Worm (Caenorhabditis elegans) whole organism, midembryonic: ENCODE data around the gene tpp-2.

Experiments
- T22C8.4 ChIP-seq: fragments of 200-800 bp; sonication (Bioruptor generic); IDR thresholded peaks from 2 replicates; pipeline ENCODE4 v1.3.6; 2022; ENCODE audit warnings: missing genetic modification characterization, missing compliant biosample characterization
- cog-1 ChIP-seq: sonication (generic microtip); optimal IDR thresholded peaks from 2 replicates; lab custom pipeline; 2016; ENCODE audit warnings: missing genetic modification characterization, missing compliant biosample characterization
- flt-1 ChIP-seq: fragments of 200-800 bp; sonication (Bioruptor generic); IDR thresholded peaks from 2 replicates; pipeline ENCODE4 v1.3.6; 2022; ENCODE audit warnings: missing genetic modification characterization, missing compliant biosample characterization
- klf-2 ChIP-seq: fragments of 200-800 bp; sonication (Bioruptor generic); conservative IDR thresholded peaks from 2 replicates; pipeline ENCODE4 v1.3.6; 2022; ENCODE audit warnings: missing genetic modification reagents, missing genetic modification characterization, missing compliant biosample characterization
- med-1 ChIP-seq: sonication (generic microtip); optimal IDR thresholded peaks from 2 replicates; lab custom pipeline; 2017; ENCODE audit warnings: missing genetic modification characterization, mild to moderate bottlenecking, missing compliant biosample characterization, antibody characterized with exemption, missing genetic modification reagents; ENCODE audit not compliant: insufficient read depth
- ref-1 ChIP-seq: fragments of 200-800 bp; sonication (Bioruptor generic); conservative IDR thresholded peaks from 2 replicates; pipeline ENCODE4 v1.3.6; 2022; ENCODE audit warnings: missing genetic modification reagents, missing genetic modification characterization, missing compliant biosample characterization
- tab-1 ChIP-seq: fragments of 200-800 bp; sonication (Bioruptor generic); IDR thresholded peaks from 2 replicates; pipeline ENCODE4 v1.3.6; 2022; ENCODE audit warnings: missing genetic modification characterization, missing compliant biosample characterization
- ztf-23 ChIP-seq: fragments of 200-800 bp; sonication (Bioruptor generic); IDR thresholded peaks from 2 replicates; pipeline ENCODE4 v1.3.6; 2022; ENCODE audit warnings: missing genetic modification reagents, missing genetic modification characterization, missing compliant biosample characterization
- ztf-29 ChIP-seq: fragments of 200-800 bp; sonication (Bioruptor generic); IDR thresholded peaks from 2 replicates; pipeline ENCODE4 v1.3.6; 2022; ENCODE audit warnings: missing genetic modification reagents, missing genetic modification characterization, missing compliant biosample characterization

- TF ChIP-seq ztf-23 (GFP tag; lab: Robert Waterston, UW) (no peak), tab-1 (no peak), cog-1 (tag; lab: Kevin White, UChicago) (no peak), klf-2 (GFP tag; lab: Robert Waterston, UW) (no peak), ref-1 (GFP tag; lab: Robert Waterston, UW) (no peak), T22C8.4 (GFP tag; lab: Robert Waterston, UW) (no peak), ztf-29 (GFP tag; lab: Robert Waterston, UW) (no peak), flt-1 (GFP tag; lab: Robert Waterston, UW) (no peak), med-1 (no peak)
Observed at ce11 chrII:6055927-6056326, 41.5 kb downstream of the tpp-2 start, which contains the start of gene R12C12.7.
